Worm (Caenorhabditis elegans): ENCODE results near the gene dylt-3.

- TF ChIP-seq hlh-1 (tag; optimal IDR thresholded peaks at IDR 0.05) (no peak), sptf-1 (tag; optimal IDR thresholded peaks at IDR 0.05) (no peak), blmp-1 (tag; optimal IDR thresholded peaks at IDR 0.05) (no peak)
These were observed 43.1 kb downstream of the dylt-3 start for ce11 chrII:8224623-8225022.

Measured in whole organism, mixed stage, embryonic.